Fruit fly (Drosophila melanogaster) Kc167 (cell line): ENCODE results near the gene CG6171.

ENCODE experiments used
- h ChIP-seq: fragments of >200 bp; optimal IDR thresholded peaks from 3 replicates; lab custom pipeline; 2018; ENCODE audit warnings: missing external identifiers
- insv ChIP-seq: fragments of >200 bp; optimal IDR thresholded peaks from 3 replicates; lab custom pipeline; 2018; ENCODE audit warnings: missing external identifiers
- psq ChIP-seq: fragments of >200 bp; optimal IDR thresholded peaks from 2 replicates; lab custom pipeline; 2017; ENCODE audit warnings: missing external identifiers
- ttk ChIP-seq: sonication (Bioruptor generic); optimal IDR thresholded peaks from 2 replicates; lab custom pipeline; 2017; ENCODE audit warnings: missing external identifiers

dm6 chr3R:15367477-15367876 lies 3.8 kb upstream of the CG6171 start, which contains the start of gene CG34404:
- TF ChIP-seq psq (lab: Kevin White, UChicago) (no peak), h (lab: Kevin White, UChicago) (no peak), ttk (lab: Kevin White, UChicago) (no peak), insv (no peak)
